Worm (Caenorhabditis elegans): ENCODE results near the gene str-63.
"Not testable (repeated sequence)": the region's sequence is repeated elsewhere in the genome, so short reads cannot be mapped to it uniquely, and the experiment has no call there.

The str-63 gene

ce11 chrV:3398314-3398713, 46.9 kb downstream of the str-63 start, which contains the start of gene T20D4.11:
Gene T20D4.11, plus strand, starts transcription at chrV:3398690.
- peak; percentile 0 for TF ChIP-seq C34F6.9 (tag; optimal IDR thresholded peaks at IDR 0.05)
- TF ChIP-seq nhr-129 (tag; optimal IDR thresholded peaks at IDR 0.05) = no peak
- no peak for TF ChIP-seq unc-62 (GFP tag; optimal IDR thresholded peaks at IDR 0.05)
- TF ChIP-seq sma-9 (GFP tag; optimal IDR thresholded peaks at IDR 0.05) = peak; percentile 77
- TF ChIP-seq sma-9 (tag; optimal IDR thresholded peaks at IDR 0.05) = no peak
- no peak for TF ChIP-seq unc-39 (tag; optimal IDR thresholded peaks at IDR 0.05)
- TF ChIP-seq ceh-16 (tag; optimal IDR thresholded peaks at IDR 0.05) = no peak
- no peak for TF ChIP-seq nhr-6 (tag; optimal IDR thresholded peaks at IDR 0.05)
- TF ChIP-seq nhr-25 (tag; optimal IDR thresholded peaks at IDR 0.05) = no peak
- TF ChIP-seq lsy-2 (tag; optimal IDR thresholded peaks at IDR 0.05) = peak in 1 of 2 experiments; percentile 32
- no peak for TF ChIP-seq nhr-21 (tag; optimal IDR thresholded peaks at IDR 0.05)

ce11 chrV:3399952-3400351, 48.6 kb downstream of the str-63 start, which contains the start of gene T20D4.10:
Gene T20D4.10, plus strand, starts transcription at chrV:3400252.
- not testable (repeated sequence) for TF ChIP-seq sma-3 (GFP tag; optimal IDR thresholded peaks at IDR 0.05); nhr-12 (tag; optimal IDR thresholded peaks at IDR 0.05); nhr-25 (tag; optimal IDR thresholded peaks at IDR 0.05)
